Fruit fly (Drosophila melanogaster): ENCODE results near the gene rtp.
A peak's percentile ranks its signal among the peaks of the same experiment; 100 is the strongest.

Gene rtp

DNA sequence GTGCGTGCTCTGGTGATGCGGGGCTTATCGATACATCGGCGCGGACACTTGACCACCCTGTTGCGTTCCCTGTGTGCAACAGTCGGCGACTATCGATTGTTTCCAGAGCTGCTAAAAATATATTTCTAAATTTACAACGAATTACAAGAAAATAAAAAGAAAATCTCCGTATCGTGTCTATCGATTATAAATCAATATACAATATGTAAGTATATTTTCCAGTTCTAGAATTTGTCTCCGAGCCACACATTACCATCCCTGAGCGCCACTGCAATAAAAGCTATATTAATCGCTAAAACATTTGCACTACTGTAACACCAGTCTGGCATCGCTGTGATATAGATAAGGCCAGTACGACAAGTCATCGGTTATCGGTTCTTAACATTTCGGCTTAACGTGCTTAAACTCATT lies 4.9 kb downstream of the rtp start, which contains the start of the genes Kat60 and Mms19 (continued):
- TF ChIP-seq en (GFP tag; optimal IDR thresholded peaks at IDR 0.05) (peak; percentile 43), CG30403 (GFP tag; optimal IDR thresholded peaks at IDR 0.05) (peak; percentile 82), CG3281 (GFP tag; optimal IDR thresholded peaks at IDR 0.05) (no peak), CG13894 (tag; optimal IDR thresholded peaks at IDR 0.05) (no peak), CG1647 (GFP tag; optimal IDR thresholded peaks at IDR 0.05) (peak; percentile 62), CG17359 (tag; optimal IDR thresholded peaks at IDR 0.05) (peak; percentile 25), tgo (GFP tag; IDR thresholded peaks at IDR 0.05) (peak; percentile 71), CG6765 (GFP tag; optimal IDR thresholded peaks at IDR 0.05) (no peak), Hmr (GFP tag; optimal IDR thresholded peaks at IDR 0.05) (peak; percentile 77), Bdp1 (GFP tag; optimal IDR thresholded peaks at IDR 0.05) (peak; percentile 43), Mrtf (GFP tag; IDR thresholded peaks at IDR 0.05) (no peak), CG17186 (GFP tag; optimal IDR thresholded peaks at IDR 0.05) (peak; percentile 91), seq (GFP tag; IDR thresholded peaks at IDR 0.05) (no peak; the same call in 1 of the 2 replicates), CG9797 (GFP tag; optimal IDR thresholded peaks at IDR 0.05) (peak; percentile 55), CG16813 (GFP tag; IDR thresholded peaks at IDR 0.05; ENCODE audit: partially characterized antibody) (peak; percentile 97), CG10462 (GFP tag; optimal IDR thresholded peaks at IDR 0.05) (no peak), CG8924 (tag; optimal IDR thresholded peaks at IDR 0.05) (peak; percentile 66), CG7839 (tag; optimal IDR thresholded peaks at IDR 0.05) (no peak), B-H1 (GFP tag; IDR thresholded peaks at IDR 0.05) (peak; percentile 53), eyg (GFP tag; optimal IDR thresholded peaks at IDR 0.05) (peak; percentile 19), CG10959 (GFP tag; IDR thresholded peaks at IDR 0.05) (no peak), CG15073 (GFP tag; optimal IDR thresholded peaks at IDR 0.05) (no peak), NFAT (GFP tag; IDR thresholded peaks at IDR 0.05) (0 out of 2 replicates have a peak, but pooled peaks have one; percentile 52), Atf6 (GFP tag; IDR thresholded peaks at IDR 0.05) (no peak), CG12391 (tag; optimal IDR thresholded peaks at IDR 0.05) (peak; percentile 80), Lhr (GFP tag; optimal IDR thresholded peaks at IDR 0.05) (peak; percentile 68), btn (GFP tag; optimal IDR thresholded peaks at IDR 0.05) (no peak), gsb (GFP tag; IDR thresholded peaks at IDR 0.05) (no peak), twi (tag; optimal IDR thresholded peaks at IDR 0.05) (no peak), sisA (GFP tag; IDR thresholded peaks at IDR 0.05) (peak; percentile 73), NK7.1 (GFP tag; optimal IDR thresholded peaks at IDR 0.05) (no peak), Myb (GFP tag; optimal IDR thresholded peaks at IDR 0.05) (peak; percentile 75), Atf-2 (GFP tag; optimal IDR thresholded peaks at IDR 0.05) (peak; percentile 51), Mes4 (GFP tag; optimal IDR thresholded peaks at IDR 0.05) (peak; percentile 16), CG5953 (GFP tag; IDR thresholded peaks at IDR 0.05) (no peak), Hr51 (GFP tag; optimal IDR thresholded peaks at IDR 0.05) (peak in 1 of 2 experiments; percentile 35), CG2199 (GFP tag; IDR thresholded peaks at IDR 0.05) (no peak), unpg (GFP tag; optimal IDR thresholded peaks at IDR 0.05) (no peak), Camta (GFP tag; optimal IDR thresholded peaks at IDR 0.05) (peak; percentile 67), dmrt11E (tag; optimal IDR thresholded peaks at IDR 0.05) (peak; percentile 62), CG2120 (GFP tag; optimal IDR thresholded peaks at IDR 0.05) (peak; percentile 88), gt (GFP tag; IDR thresholded peaks at IDR 0.05) (no peak), sc (optimal IDR thresholded peaks at IDR 0.05) (no peak), sc (GFP tag; optimal IDR thresholded peaks at IDR 0.05) (no peak), luna (GFP tag; optimal IDR thresholded peaks at IDR 0.05) (no peak), wek (GFP tag; optimal IDR thresholded peaks at IDR 0.05) (no peak), CG34422 (GFP tag; IDR thresholded peaks at IDR 0.05) (peak; percentile 50; the same call in 2 of the 3 replicates), Vsx1 (GFP tag; optimal IDR thresholded peaks at IDR 0.05) (no peak), onecut (GFP tag; IDR thresholded peaks at IDR 0.05) (0 out of 2 replicates have a peak, but pooled peaks have one; percentile 17), CG17385 (GFP tag; optimal IDR thresholded peaks at IDR 0.05) (no peak), oc (tag; optimal IDR thresholded peaks at IDR 0.05) (peak; percentile 26), z (GFP tag; IDR thresholded peaks at IDR 0.05) (no peak)
